Fruit fly (Drosophila melanogaster) whole organism, prepupa: Measurements from ENCODE around the gene Nrg.

Experiments
- Blimp-1 ChIP-seq: fragments of 200-800 bp; sonication (Bioruptor generic); optimal IDR thresholded peaks from 3 replicates; lab custom pipeline; 2017; ENCODE audit warnings: missing biosample characterization, missing genetic modification characterization, mild to moderate bottlenecking, moderate library complexity, missing genetic modification reagents
- CG10631 ChIP-seq: fragments of 200-800 bp; sonication (Bioruptor generic); optimal IDR thresholded peaks from 2 replicates; lab custom pipeline; 2016; ENCODE audit warnings: missing biosample characterization, missing genetic modification characterization
- CG10669 ChIP-seq: fragments of 200-800 bp; sonication (Bioruptor generic); optimal IDR thresholded peaks from 3 replicates; lab custom pipeline; 2018; ENCODE audit warnings: missing biosample characterization, mild to moderate bottlenecking, missing genetic modification characterization, moderate library complexity
- CG11294 ChIP-seq: fragments of 200-800 bp; sonication (Bioruptor generic); IDR thresholded peaks from 2 replicates; pipeline ENCODE4 v1.3.6; 2022; ENCODE audit warnings: missing biosample characterization, missing genetic modification characterization
- CG11762 ChIP-seq: fragments of 200-800 bp; sonication (Bioruptor generic); optimal IDR thresholded peaks from 3 replicates; lab custom pipeline; 2016; ENCODE audit warnings: missing biosample characterization, missing genetic modification characterization; ENCODE audit not compliant: insufficient read depth
- CG15336 ChIP-seq: fragments of 200-800 bp; sonication (Bioruptor generic); IDR thresholded peaks from 2 replicates; pipeline ENCODE4 v1.3.6; 2022; ENCODE audit warnings: missing biosample characterization, missing genetic modification characterization
- CG1621 ChIP-seq: fragments of 200-800 bp; sonication (Bioruptor generic); optimal IDR thresholded peaks from 3 replicates; lab custom pipeline; 2018; ENCODE audit warnings: missing biosample characterization, mild to moderate bottlenecking, missing genetic modification characterization
- CG16779 ChIP-seq: fragments of 200-800 bp; sonication (Bioruptor generic); optimal IDR thresholded peaks from 3 replicates; lab custom pipeline; 2017; ENCODE audit warnings: missing biosample characterization, mild to moderate bottlenecking, missing genetic modification characterization
- CG3032 ChIP-seq: fragments of 200-800 bp; optimal IDR thresholded peaks from 2 replicates; lab custom pipeline; 2019; ENCODE audit warnings: missing biosample characterization, mild to moderate bottlenecking, missing genetic modification characterization, moderate library complexity
- CG32006 ChIP-seq: fragments of 200-800 bp; sonication (Bioruptor generic); optimal IDR thresholded peaks from 3 replicates; lab custom pipeline; 2017; ENCODE audit warnings: missing biosample characterization, mild to moderate bottlenecking, missing genetic modification characterization
- CG34406 ChIP-seq: fragments of 200-800 bp; sonication (Bioruptor generic); optimal IDR thresholded peaks from 3 replicates; lab custom pipeline; 2016; ENCODE audit warnings: missing biosample characterization, missing genetic modification characterization
- CG4318 ChIP-seq: fragments of 200-800 bp; sonication (Bioruptor generic); optimal IDR thresholded peaks from 3 replicates; lab custom pipeline; 2017; ENCODE audit warnings: missing biosample characterization, mild to moderate bottlenecking, missing genetic modification characterization
- CG6163 ChIP-seq: fragments of 200-800 bp; sonication (Bioruptor generic); IDR thresholded peaks from 3 replicates; pipeline ENCODE4 v1.3.6; 2022; ENCODE audit warnings: missing biosample characterization, missing genetic modification characterization
- CG6276 ChIP-seq: fragments of 200-800 bp; sonication (Bioruptor generic); optimal IDR thresholded peaks from 2 replicates; lab custom pipeline; 2017; ENCODE audit warnings: missing biosample characterization, mild to moderate bottlenecking, missing genetic modification characterization
- CG6792 ChIP-seq: fragments of 200-800 bp; sonication (Bioruptor generic); optimal IDR thresholded peaks from 3 replicates; lab custom pipeline; 2016; ENCODE audit warnings: missing biosample characterization, missing genetic modification characterization
- CG6808 ChIP-seq: fragments of 200-800 bp; sonication (Bioruptor generic); optimal IDR thresholded peaks from 3 replicates; lab custom pipeline; 2017; ENCODE audit warnings: missing biosample characterization, missing genetic modification characterization, mild to moderate bottlenecking, moderate library complexity, missing genetic modification reagents
- CG7368 ChIP-seq: fragments of 200-800 bp; sonication (Bioruptor generic); optimal IDR thresholded peaks from 3 replicates; lab custom pipeline; 2016; ENCODE audit warnings: missing biosample characterization, missing genetic modification characterization
- CG8119 ChIP-seq: fragments of 200-800 bp; sonication (Bioruptor generic); IDR thresholded peaks from 3 replicates; pipeline ENCODE4 v1.3.6; 2022; ENCODE audit warnings: missing biosample characterization, missing genetic modification characterization
- CG8319 ChIP-seq: fragments of 200-800 bp; sonication (Bioruptor generic); optimal IDR thresholded peaks from 3 replicates; lab custom pipeline; 2016; ENCODE audit warnings: missing biosample characterization, missing genetic modification characterization
- CG8632 ChIP-seq: fragments of 200-800 bp; sonication (Bioruptor generic); optimal IDR thresholded peaks from 3 replicates; lab custom pipeline; 2016; ENCODE audit warnings: missing biosample characterization, missing genetic modification characterization
- CG9139 ChIP-seq: fragments of 200-800 bp; sonication (Bioruptor generic); optimal IDR thresholded peaks from 3 replicates; lab custom pipeline; 2017; ENCODE audit warnings: missing biosample characterization, mild to moderate bottlenecking, missing genetic modification characterization
- Eip93F ChIP-seq: fragments of 200-800 bp; sonication (Bioruptor generic); optimal IDR thresholded peaks from 2 replicates; lab custom pipeline; 2016; ENCODE audit warnings: missing biosample characterization, mild to moderate bottlenecking, missing genetic modification characterization
- Ets21C ChIP-seq: fragments of 200-800 bp; sonication (Bioruptor generic); optimal IDR thresholded peaks from 3 replicates; lab custom pipeline; 2016; ENCODE audit warnings: missing biosample characterization, missing genetic modification characterization
- Gug ChIP-seq: fragments of 200-800 bp; sonication (Bioruptor generic); IDR thresholded peaks from 2 replicates; pipeline ENCODE4 v1.3.6; 2022; ENCODE audit warnings: missing biosample characterization, missing genetic modification characterization
- Hr38 ChIP-seq: sonication (Bioruptor generic); optimal IDR thresholded peaks from 2 replicates; lab custom pipeline; 2016; ENCODE audit warnings: missing biosample characterization, missing genetic modification characterization
- Hr4 ChIP-seq: fragments of 200-800 bp; sonication (Bioruptor generic); optimal IDR thresholded peaks from 3 replicates; lab custom pipeline; 2016; ENCODE audit warnings: missing biosample characterization, missing genetic modification characterization
- Lpt ChIP-seq: fragments of 200-800 bp; sonication (Bioruptor generic); optimal IDR thresholded peaks from 3 replicates; lab custom pipeline; 2016; ENCODE audit warnings: missing biosample characterization, missing genetic modification characterization
- Met ChIP-seq: fragments of 200-800 bp; sonication (Bioruptor generic); optimal IDR thresholded peaks from 3 replicates; lab custom pipeline; 2016; ENCODE audit warnings: missing biosample characterization, missing genetic modification characterization
- OdsH ChIP-seq: fragments of 200-800 bp; sonication (Bioruptor generic); optimal IDR thresholded peaks from 3 replicates; lab custom pipeline; 2016; ENCODE audit warnings: missing biosample characterization, missing genetic modification characterization
- Smox ChIP-seq: fragments of 200-800 bp; sonication (Bioruptor generic); optimal IDR thresholded peaks from 3 replicates; lab custom pipeline; 2016; ENCODE audit warnings: missing biosample characterization, missing genetic modification characterization
- Sox14 ChIP-seq: fragments of 200-800 bp; sonication (Bioruptor generic); optimal IDR thresholded peaks from 3 replicates; lab custom pipeline; 2016; ENCODE audit warnings: missing biosample characterization, missing genetic modification characterization
- Sox15 ChIP-seq: fragments of 200-800 bp; sonication (Bioruptor generic); optimal IDR thresholded peaks from 3 replicates; lab custom pipeline; 2016; ENCODE audit warnings: missing biosample characterization, missing genetic modification characterization
- achi ChIP-seq: fragments of 200-800 bp; sonication (Bioruptor generic); optimal IDR thresholded peaks from 3 replicates; lab custom pipeline; 2016; ENCODE audit warnings: missing biosample characterization, missing genetic modification characterization
- acj6 ChIP-seq: fragments of 200-800 bp; sonication (Bioruptor generic); optimal IDR thresholded peaks from 3 replicates; lab custom pipeline; 2016; ENCODE audit warnings: missing biosample characterization, missing genetic modification characterization
- cyc ChIP-seq: fragments of 200-800 bp; sonication (Bioruptor generic); optimal IDR thresholded peaks from 3 replicates; lab custom pipeline; 2016; ENCODE audit warnings: missing biosample characterization, missing genetic modification characterization
- dac ChIP-seq: fragments of 200-800 bp; sonication (Bioruptor generic); optimal IDR thresholded peaks from 2 replicates; lab custom pipeline; 2017; ENCODE audit warnings: missing biosample characterization, mild to moderate bottlenecking, missing genetic modification characterization
- dsx ChIP-seq: fragments of 200-800 bp; optimal IDR thresholded peaks from 3 replicates; lab custom pipeline; 2019; ENCODE audit warnings: missing biosample characterization, mild to moderate bottlenecking, missing genetic modification characterization, moderate library complexity; ENCODE audit not compliant: poor library complexity, severe bottlenecking
- esn ChIP-seq: fragments of 200-800 bp; sonication (Bioruptor generic); optimal IDR thresholded peaks from 2 replicates; lab custom pipeline; 2016; ENCODE audit warnings: missing biosample characterization, mild to moderate bottlenecking, missing genetic modification characterization, moderate library complexity
- fd59A ChIP-seq: fragments of 200-800 bp; sonication (Bioruptor generic); optimal IDR thresholded peaks from 2 replicates; lab custom pipeline; 2017; ENCODE audit warnings: missing biosample characterization, mild to moderate bottlenecking, missing genetic modification characterization, missing genetic modification reagents
- fd85E ChIP-seq: fragments of 200-800 bp; sonication (Bioruptor generic); optimal IDR thresholded peaks from 3 replicates; lab custom pipeline; 2016; ENCODE audit warnings: missing biosample characterization, missing genetic modification characterization
- fkh ChIP-seq: fragments of 200-800 bp; sonication (Bioruptor generic); optimal IDR thresholded peaks from 3 replicates; lab custom pipeline; 2017; ENCODE audit warnings: missing biosample characterization, mild to moderate bottlenecking, missing genetic modification characterization, moderate library complexity
- lz ChIP-seq: fragments of 200-800 bp; sonication (Bioruptor generic); optimal IDR thresholded peaks from 3 replicates; lab custom pipeline; 2016; ENCODE audit warnings: missing biosample characterization, missing genetic modification characterization
- pdm3 ChIP-seq: fragments of 200-800 bp; sonication (Bioruptor generic); optimal IDR thresholded peaks from 3 replicates; lab custom pipeline; 2016; ENCODE audit warnings: missing biosample characterization, missing genetic modification characterization
- spab ChIP-seq: fragments of 200-800 bp; sonication (Bioruptor generic); optimal IDR thresholded peaks from 2 replicates; lab custom pipeline; 2017; ENCODE audit warnings: missing biosample characterization, mild to moderate bottlenecking, missing genetic modification characterization, missing genetic modification reagents
- ss ChIP-seq, 2 experiments: fragments of 200-800 bp; sonication (Bioruptor generic); optimal IDR thresholded peaks; 2 replicates in 1 of 2; 3 replicates in 1 of 2; lab custom pipeline; 2017 to 2018; ENCODE audit warnings: mild to moderate bottlenecking in 2 of 2, missing biosample characterization in 2 of 2, missing genetic modification characterization in 2 of 2, moderate library complexity in 1 of 2
- svp ChIP-seq: fragments of 200-800 bp; sonication (Bioruptor generic); peaks from one replicate; lab custom pipeline; 2016; ENCODE audit warnings: missing biosample characterization, missing genetic modification characterization
- topi ChIP-seq: fragments of 200-800 bp; sonication (Bioruptor generic); optimal IDR thresholded peaks from 3 replicates; lab custom pipeline; 2016; ENCODE audit warnings: missing biosample characterization, missing genetic modification characterization
- vri ChIP-seq: fragments of 200-800 bp; sonication (Bioruptor generic); optimal IDR thresholded peaks from 3 replicates; lab custom pipeline; 2016; ENCODE audit warnings: missing biosample characterization, mild to moderate bottlenecking, missing genetic modification characterization

Gene Nrg

DNA sequence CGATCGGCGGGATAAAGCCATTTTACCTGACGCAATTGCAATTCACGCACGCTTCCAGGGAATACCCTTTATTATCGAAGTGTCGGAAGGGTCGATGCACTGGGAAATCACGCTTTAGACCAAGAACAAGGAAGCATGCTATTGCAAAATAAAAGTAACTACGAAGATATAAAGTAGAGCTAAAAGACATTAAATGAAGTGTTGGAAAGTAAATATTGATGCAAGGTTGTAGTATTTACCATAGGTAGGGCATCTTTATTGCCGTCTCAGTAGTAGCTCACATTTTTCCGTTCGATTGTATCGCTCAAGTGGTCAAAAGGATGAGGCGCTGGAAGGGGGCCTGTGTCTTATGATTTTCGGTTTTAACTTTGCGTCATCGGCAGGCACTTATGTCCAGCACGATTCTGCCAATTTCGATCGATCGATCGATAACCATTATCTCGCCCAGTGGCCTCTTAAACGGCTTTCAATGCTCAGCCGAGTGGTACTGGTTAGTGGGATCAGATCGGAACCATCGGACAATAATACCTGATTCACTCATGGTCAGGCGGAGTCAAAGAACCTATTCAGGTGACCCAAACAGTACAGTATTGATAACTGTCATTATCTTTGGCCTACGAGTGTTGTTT is 19.5 kb upstream of the Nrg start (continued):
- TF ChIP-seq ss (GFP tag; optimal IDR thresholded peaks at IDR 0.05; lab: Kevin White, UChicago) (no peak), CG6276 (no peak), cyc (GFP tag; lab: Kevin White, UChicago) (peak; percentile 20), pdm3 (GFP tag; lab: Kevin White, UChicago) (peak; percentile 23), CG11762 (GFP tag; lab: Kevin White, UChicago) (no peak), CG8632 (peak; percentile 29), topi (GFP tag; lab: Kevin White, UChicago) (peak; percentile 10), CG9139 (no peak)
- TF ChIP-seq, all 60 proteins: peak for 21

DNA sequence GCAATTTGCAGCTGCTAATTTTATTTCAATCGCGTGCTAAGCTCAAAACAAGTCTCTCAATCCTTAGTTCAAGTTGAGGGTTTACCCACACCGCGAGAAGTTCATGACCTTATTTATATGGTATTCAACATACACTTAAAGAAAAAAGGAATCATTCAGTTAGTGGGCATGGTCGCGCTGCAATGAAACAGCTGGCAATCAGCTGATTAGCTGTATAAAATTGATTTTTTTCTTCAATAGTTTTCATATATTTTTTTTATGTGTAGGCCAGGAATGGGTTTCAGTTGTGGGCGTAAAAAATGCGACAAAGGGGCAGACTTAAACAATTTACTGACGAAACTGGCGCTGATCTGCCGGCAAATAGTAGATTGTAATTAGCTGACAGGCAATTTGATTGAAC is 18.0 kb upstream of the Nrg start:
- TF ChIP-seq CG10631 (GFP tag; lab: Kevin White, UChicago) (no peak), Hr4 (GFP tag; lab: Kevin White, UChicago) (peak; percentile 18), Sox14 (GFP tag; lab: Kevin White, UChicago) (peak; percentile 10), CG16779 (tag; lab: Kevin White, UChicago) (no peak), CG34406 (no peak), CG1621 (tag; lab: Kevin White, UChicago) (no peak), Met (no peak), dac (GFP tag; lab: Kevin White, UChicago) (no peak), Hr38 (GFP tag; lab: Kevin White, UChicago) (no peak), CG15336 (no peak), esn (GFP tag; lab: Kevin White, UChicago) (no peak), CG32006 (GFP tag; lab: Kevin White, UChicago) (no peak), fd85E (no peak), fd59A (GFP tag; lab: Kevin White, UChicago) (no peak), CG9139 (no peak), dsx (GFP tag; lab: Kevin White, UChicago) (no peak), CG6808 (GFP tag; lab: Kevin White, UChicago) (no peak), ss (GFP tag; optimal IDR thresholded peaks at IDR 0.05; lab: Kevin White, UChicago) (no peak), lz (GFP tag; lab: Kevin White, UChicago) (no peak), CG7368 (no peak), Lpt (GFP tag; lab: Kevin White, UChicago) (no peak), svp (GFP tag; lab: Kevin White, UChicago) (no peak), CG6792 (peak; percentile 2), Blimp-1 (GFP tag; lab: Kevin White, UChicago) (no peak), CG8632 (no peak), Gug (no peak), topi (GFP tag; lab: Kevin White, UChicago) (no peak), vri (GFP tag; lab: Kevin White, UChicago) (no peak), CG6163 (peak; percentile 52; the same call in 2 of the 3 replicates), achi (peak; percentile 16), CG11762 (GFP tag; lab: Kevin White, UChicago) (no peak), CG4318 (no peak), Sox15 (peak; percentile 1), CG8319 (GFP tag; lab: Kevin White, UChicago) (no peak), Ets21C (GFP tag; lab: Kevin White, UChicago) (no peak), CG8119 (no peak), Smox (GFP tag; lab: Kevin White, UChicago) (no peak), spab (GFP tag; lab: Kevin White, UChicago) (no peak), acj6 (peak; percentile 40), Eip93F (GFP tag; lab: Kevin White, UChicago) (no peak), fkh (no peak), CG3032 (tag; lab: Kevin White, UChicago) (no peak), OdsH (peak; percentile 10), CG10669 (peak; percentile 7), CG11294 (0 out of 2 replicates have a peak, but pooled peaks have one; percentile 18), CG6276 (no peak), cyc (GFP tag; lab: Kevin White, UChicago) (no peak)
